Worm (Caenorhabditis elegans): ENCODE data around the gene H05C05.2.

- TF ChIP-seq egl-27 (tag; optimal IDR thresholded peaks at IDR 0.05) (no peak), elt-3 (tag; optimal IDR thresholded peaks at IDR 0.05) (no peak), aly-2 (tag; optimal IDR thresholded peaks at IDR 0.05) (no peak)
Observed at ce11 chrIII:2947251-2947650, 18.2 kb downstream of the H05C05.2 start.
